Fruit fly (Drosophila melanogaster) whole organism, embryonic: ENCODE measurements around the gene obst-F.
A peak's percentile ranks its signal among the peaks of the same experiment; 100 is the strongest.

Source experiments
- ATbp ChIP-seq: fragments of 200-800 bp; sonication (Bioruptor generic); optimal IDR thresholded peaks from 2 replicates; lab custom pipeline; 2017; ENCODE audit warnings: missing biosample characterization, mild to moderate bottlenecking, missing genetic modification characterization, missing genetic modification reagents
- CG10431 ChIP-seq: fragments of 200-800 bp; sonication (Bioruptor generic); optimal IDR thresholded peaks from 3 replicates; lab custom pipeline; 2018; ENCODE audit warnings: missing biosample characterization, mild to moderate bottlenecking, missing genetic modification characterization
- CG10462 ChIP-seq: fragments of 200-800 bp; sonication (Bioruptor generic); optimal IDR thresholded peaks from 2 replicates; lab custom pipeline; 2016; ENCODE audit warnings: missing biosample characterization, missing genetic modification characterization
- CG11398 ChIP-seq: fragments of 200-800 bp; sonication (Bioruptor generic); optimal IDR thresholded peaks from 2 replicates; lab custom pipeline; 2016; ENCODE audit warnings: missing biosample characterization, missing genetic modification characterization
- CG11504 ChIP-seq: fragments of 200-800 bp; sonication (Bioruptor generic); optimal IDR thresholded peaks from 3 replicates; lab custom pipeline; 2019; ENCODE audit warnings: missing biosample characterization, mild to moderate bottlenecking, missing genetic modification characterization, moderate library complexity
- CG11696 ChIP-seq: fragments of 200-800 bp; sonication (Bioruptor generic); IDR thresholded peaks from 2 replicates; pipeline ENCODE4 v1.3.6; 2022; ENCODE audit warnings: missing biosample characterization, missing genetic modification characterization
- CG12769 ChIP-seq: fragments of 200-800 bp; sonication (Bioruptor generic); optimal IDR thresholded peaks from 2 replicates; lab custom pipeline; 2019; ENCODE audit warnings: missing biosample characterization, mild to moderate bottlenecking, missing genetic modification characterization, moderate library complexity
- CG13296 ChIP-seq: fragments of 200-800 bp; sonication (Bioruptor generic); optimal IDR thresholded peaks from 3 replicates; lab custom pipeline; 2018; ENCODE audit warnings: missing biosample characterization, mild to moderate bottlenecking, missing genetic modification characterization
- CG13775 ChIP-seq: fragments of 200-800 bp; sonication (Bioruptor generic); optimal IDR thresholded peaks from 3 replicates; lab custom pipeline; 2017; ENCODE audit warnings: missing biosample characterization, mild to moderate bottlenecking, missing genetic modification characterization
- CG14710 ChIP-seq: fragments of 200-800 bp; sonication (Bioruptor generic); optimal IDR thresholded peaks from 3 replicates; lab custom pipeline; 2019; ENCODE audit warnings: missing biosample characterization, mild to moderate bottlenecking, missing genetic modification characterization, moderate library complexity
- CG15073 ChIP-seq: fragments of 200-800 bp; sonication (Bioruptor generic); optimal IDR thresholded peaks from 2 replicates; lab custom pipeline; 2016; ENCODE audit warnings: missing biosample characterization, missing genetic modification characterization
- CG17328 ChIP-seq: fragments of 200-800 bp; sonication (Bioruptor generic); IDR thresholded peaks from 2 replicates; pipeline ENCODE4 v1.3.6; 2022; ENCODE audit warnings: missing biosample characterization, missing genetic modification characterization
- CG17385 ChIP-seq: fragments of 200-800 bp; sonication (Bioruptor generic); optimal IDR thresholded peaks from 3 replicates; lab custom pipeline; 2018; ENCODE audit warnings: missing biosample characterization, mild to moderate bottlenecking, missing genetic modification characterization
- CG2712 ChIP-seq: fragments of 200-800 bp; optimal IDR thresholded peaks from 3 replicates; lab custom pipeline; 2019; ENCODE audit warnings: missing biosample characterization, mild to moderate bottlenecking, missing genetic modification characterization, moderate library complexity
- CG6813 ChIP-seq: fragments of 200-800 bp; sonication (Bioruptor generic); optimal IDR thresholded peaks from 2 replicates; lab custom pipeline; 2017; ENCODE audit warnings: missing biosample characterization, missing genetic modification characterization, mild to moderate bottlenecking, moderate library complexity, missing genetic modification reagents
- CG7786 ChIP-seq: fragments of 200-800 bp; sonication (Bioruptor generic); optimal IDR thresholded peaks from 2 replicates; lab custom pipeline; 2016; ENCODE audit warnings: missing biosample characterization, missing genetic modification characterization
- CG8281 ChIP-seq: fragments of 200-800 bp; sonication (Bioruptor generic); optimal IDR thresholded peaks from 2 replicates; lab custom pipeline; 2018; ENCODE audit warnings: missing biosample characterization, mild to moderate bottlenecking, missing genetic modification characterization, moderate library complexity
- CG9727 ChIP-seq: fragments of 200-800 bp; sonication (Bioruptor generic); optimal IDR thresholded peaks from 3 replicates; lab custom pipeline; 2017; ENCODE audit warnings: missing biosample characterization, mild to moderate bottlenecking, missing genetic modification characterization
- CG9797 ChIP-seq: fragments of 200-800 bp; sonication (Bioruptor generic); optimal IDR thresholded peaks from 3 replicates; lab custom pipeline; 2018; ENCODE audit warnings: missing biosample characterization, mild to moderate bottlenecking, missing genetic modification characterization
- CoRest ChIP-seq: fragments of 200-800 bp; sonication (Bioruptor generic); optimal IDR thresholded peaks from 3 replicates; lab custom pipeline; 2018; ENCODE audit warnings: missing biosample characterization, mild to moderate bottlenecking, missing genetic modification characterization, moderate library complexity
- Doc2 ChIP-seq: fragments of 200-800 bp; sonication (Bioruptor generic); IDR thresholded peaks from 2 replicates; pipeline ENCODE4 v1.3.6; 2022; ENCODE audit warnings: missing biosample characterization, missing genetic modification characterization
- Dref ChIP-seq: fragments of 200-800 bp; sonication (Bioruptor generic); IDR thresholded peaks from 2 replicates; pipeline ENCODE4 v1.3.6; 2022; ENCODE audit warnings: missing biosample characterization, missing genetic modification characterization
- Fer2 ChIP-seq: fragments of 200-800 bp; sonication (Bioruptor generic); optimal IDR thresholded peaks from 2 replicates; lab custom pipeline; 2018; ENCODE audit warnings: missing biosample characterization, mild to moderate bottlenecking, missing genetic modification characterization, moderate library complexity
- Fer3 ChIP-seq: fragments of 200-800 bp; sonication (Bioruptor generic); optimal IDR thresholded peaks from 2 replicates; lab custom pipeline; 2018; ENCODE audit warnings: missing biosample characterization, mild to moderate bottlenecking, missing genetic modification characterization, moderate library complexity
- Gug ChIP-seq: fragments of 200-800 bp; sonication (Bioruptor generic); IDR thresholded peaks from 4 replicates; pipeline ENCODE4 v1.3.6; 2022; ENCODE audit warnings: missing biosample characterization, missing genetic modification characterization
- Hmr ChIP-seq: fragments of 200-800 bp; sonication (Bioruptor generic); optimal IDR thresholded peaks from 3 replicates; lab custom pipeline; 2017; ENCODE audit warnings: mild to moderate bottlenecking, missing biosample characterization, missing genetic modification reagents, missing genetic modification characterization
- Hr3 ChIP-seq: fragments of 200-800 bp; sonication (Bioruptor generic); optimal IDR thresholded peaks from 3 replicates; lab custom pipeline; 2016; ENCODE audit warnings: missing biosample characterization, missing genetic modification characterization
- Hr51 ChIP-seq, 2 experiments: fragments of 200-800 bp; sonication (Bioruptor generic); optimal IDR thresholded peaks; 2 replicates in 1 of 2; 3 replicates in 1 of 2; lab custom pipeline; 2016 to 2018; ENCODE audit warnings: missing biosample characterization in 2 of 2, missing genetic modification characterization in 2 of 2, mild to moderate bottlenecking in 1 of 2, moderate library complexity in 1 of 2
- Kr ChIP-seq: fragments of 200-800 bp; sonication (Bioruptor generic); optimal IDR thresholded peaks from 2 replicates; lab custom pipeline; 2017; ENCODE audit warnings: missing biosample characterization, mild to moderate bottlenecking, missing genetic modification characterization
- Mad ChIP-seq: fragments of 200-800 bp; sonication (Bioruptor generic); optimal IDR thresholded peaks from 2 replicates; lab custom pipeline; 2016; ENCODE audit warnings: missing biosample characterization, missing genetic modification characterization
- NC2α ChIP-seq: fragments of 200-800 bp; sonication (Bioruptor generic); optimal IDR thresholded peaks from 2 replicates; lab custom pipeline; 2016; ENCODE audit warnings: missing biosample characterization, missing genetic modification characterization
- NC2β ChIP-seq: fragments of 200-800 bp; sonication (Bioruptor generic); optimal IDR thresholded peaks from 2 replicates; lab custom pipeline; 2016; ENCODE audit warnings: missing biosample characterization, missing genetic modification characterization
- Oaz ChIP-seq: fragments of 200-800 bp; sonication (Bioruptor generic); IDR thresholded peaks from 2 replicates; pipeline ENCODE4 v1.3.6; 2022; ENCODE audit warnings: missing biosample characterization, missing genetic modification characterization
- Ptx1 ChIP-seq: fragments of 200-800 bp; sonication (Bioruptor generic); IDR thresholded peaks from 2 replicates; pipeline ENCODE4 v1.3.6; 2022; ENCODE audit warnings: missing biosample characterization, missing genetic modification characterization
- Ssrp ChIP-seq: fragments of 200-800 bp; sonication (Bioruptor generic); optimal IDR thresholded peaks from 2 replicates; lab custom pipeline; 2018; ENCODE audit warnings: missing biosample characterization, mild to moderate bottlenecking, missing genetic modification characterization, moderate library complexity
- cato ChIP-seq: fragments of 200-800 bp; sonication (Bioruptor generic); optimal IDR thresholded peaks from 2 replicates; lab custom pipeline; 2016; ENCODE audit warnings: missing biosample characterization, missing genetic modification characterization, borderline replicate concordance
- cg ChIP-seq: fragments of 200-800 bp; sonication (Bioruptor generic); optimal IDR thresholded peaks from 3 replicates; lab custom pipeline; 2019; ENCODE audit warnings: missing biosample characterization, mild to moderate bottlenecking, missing genetic modification characterization, moderate library complexity
- dm ChIP-seq: fragments of 200-800 bp; sonication (Bioruptor generic); optimal IDR thresholded peaks from 3 replicates; lab custom pipeline; 2016; ENCODE audit warnings: missing biosample characterization, missing genetic modification characterization
- fd96Cb ChIP-seq: fragments of 200-800 bp; sonication (Bioruptor generic); optimal IDR thresholded peaks from 2 replicates; lab custom pipeline; 2018; ENCODE audit warnings: missing biosample characterization, mild to moderate bottlenecking, missing genetic modification characterization, moderate library complexity
- gce ChIP-seq: fragments of 200-800 bp; sonication (Bioruptor generic); IDR thresholded peaks from 3 replicates; pipeline ENCODE4 v1.3.6; 2022; ENCODE audit warnings: missing biosample characterization, missing genetic modification characterization
- gsb ChIP-seq: fragments of 200-800 bp; sonication (Bioruptor generic); IDR thresholded peaks from 2 replicates; pipeline ENCODE4 v1.3.6; 2022; ENCODE audit warnings: missing biosample characterization, missing genetic modification characterization
- nom ChIP-seq: fragments of 200-800 bp; sonication (Bioruptor generic); optimal IDR thresholded peaks from 2 replicates; lab custom pipeline; 2017; ENCODE audit warnings: missing biosample characterization, missing genetic modification characterization, mild to moderate bottlenecking, moderate library complexity, missing genetic modification reagents
- oc ChIP-seq: fragments of 200-800 bp; sonication (Bioruptor generic); optimal IDR thresholded peaks from 2 replicates; lab custom pipeline; 2018; ENCODE audit warnings: missing biosample characterization, mild to moderate bottlenecking, missing genetic modification characterization, moderate library complexity
- pan ChIP-seq, 4 experiments: fragments of >200 bp in 3 of 4; fragments of 200-800 bp in 1 of 4; sonication (Bioruptor generic) in 1 of 4; optimal IDR thresholded peaks in 3 of 4; IDR thresholded peaks in 1 of 4; 2 replicates each; pipeline versions ENCODE4 v1.3.6 to Lab custom; 2017 to 2022; ENCODE audit warnings: missing biosample characterization in 2 of 4, missing genetic modification characterization in 2 of 4, mixed read lengths in 1 of 4
- pfk ChIP-seq: fragments of 200-800 bp; sonication (Bioruptor generic); optimal IDR thresholded peaks from 2 replicates; lab custom pipeline; 2018; ENCODE audit warnings: missing biosample characterization, mild to moderate bottlenecking, missing genetic modification characterization, moderate library complexity
- prd ChIP-seq, 3 experiments: fragments of >200 bp in 2 of 3; fragments of 200-800 bp in 1 of 3; sonication (Bioruptor generic) in 1 of 3; optimal IDR thresholded peaks in 2 of 3; IDR thresholded peaks in 1 of 3; 2 replicates in 2 of 3; 3 replicates in 1 of 3; pipeline versions ENCODE4 v1.3.6 to Lab custom; 2017 to 2022; ENCODE audit warnings: missing biosample characterization in 1 of 3, missing genetic modification characterization in 1 of 3
- tll ChIP-seq, 2 experiments: fragments of 200-800 bp in 1 of 2; fragments of >200 bp in 1 of 2; sonication (Bioruptor generic) in 1 of 2; optimal IDR thresholded peaks; 2 replicates each; lab custom pipeline; 2017 to 2019; ENCODE audit warnings: missing biosample characterization in 2 of 2, missing genetic modification characterization in 2 of 2, mild to moderate bottlenecking in 1 of 2, moderate library complexity in 1 of 2

Gene obst-F

DNA sequence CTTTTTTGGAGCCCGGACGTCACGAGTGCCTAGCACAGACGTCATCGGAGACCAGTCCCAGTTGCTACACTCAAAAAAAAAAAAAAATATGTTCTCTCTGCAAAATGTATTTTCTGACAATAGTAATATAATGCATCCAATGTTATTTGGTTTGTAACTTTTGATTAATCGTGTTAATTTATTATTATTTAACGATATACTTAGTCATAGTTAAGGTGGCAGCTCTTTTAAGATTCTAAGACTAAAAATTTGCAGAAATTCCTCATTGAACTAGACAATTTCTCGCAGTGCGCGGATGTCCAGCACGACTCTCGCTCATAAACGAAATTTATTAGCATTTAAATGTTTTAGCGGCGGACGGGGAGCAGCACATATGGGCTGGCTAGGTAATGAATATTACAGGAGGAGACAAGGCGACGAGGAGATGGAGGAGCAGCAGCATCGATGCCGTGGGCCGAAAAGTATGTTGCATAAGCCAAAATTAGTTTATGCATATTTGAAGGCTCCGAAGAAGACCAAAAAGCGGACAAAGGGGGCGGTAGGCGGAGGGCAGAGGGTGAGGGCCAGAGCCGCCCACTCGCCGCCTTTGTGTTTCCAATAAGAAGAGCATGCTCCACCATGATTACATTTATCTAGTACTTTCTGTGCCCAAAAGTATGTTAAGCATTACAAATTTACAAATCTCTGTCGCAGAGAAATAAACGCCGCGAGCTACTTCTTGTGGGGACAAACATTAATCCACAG lies 17.9 kb downstream of the obst-F start (continued):
- peak; percentile 40 for TF ChIP-seq fd96Cb
- peak; percentile 35 for TF ChIP-seq CG13296
- TF ChIP-seq gce = no peak
- no peak for TF ChIP-seq CG10431 (GFP tag; lab: Kevin White, UChicago)
- no peak for TF ChIP-seq Doc2 (GFP tag; lab: Robert Waterston, UW)
- peak; percentile 33; the same call in 2 of the 4 replicates for TF ChIP-seq Gug
- no peak for TF ChIP-seq cg (GFP tag; lab: Kevin White, UChicago)
- no peak for TF ChIP-seq prd (optimal IDR thresholded peaks at IDR 0.05; lab: Kevin White, UChicago)
- peak; percentile 58; the same call in 1 of the 3 replicates for TF ChIP-seq prd (GFP tag; IDR thresholded peaks at IDR 0.05; lab: Robert Waterston, UW)
- no peak for TF ChIP-seq gsb (GFP tag; lab: Robert Waterston, UW)
- TF ChIP-seq Hr51 (GFP tag; optimal IDR thresholded peaks at IDR 0.05; lab: Kevin White, UChicago) = peak; percentile 25 to 64
- TF ChIP-seq NC2α (GFP tag; lab: Kevin White, UChicago) = no peak
- no peak for TF ChIP-seq Kr
- peak; percentile 11 for TF ChIP-seq NC2β (GFP tag; lab: Kevin White, UChicago)
- TF ChIP-seq CG11696 (GFP tag; lab: Robert Waterston, UW) = no peak
- TF ChIP-seq Fer3 (tag; lab: Kevin White, UChicago) = peak; percentile 57
- TF ChIP-seq Fer2 (tag; lab: Kevin White, UChicago) = no peak
- TF ChIP-seq CG17328 (GFP tag; lab: Robert Waterston, UW) = 0 out of 2 replicates have a peak, but pooled peaks have one; percentile 19
- no peak for TF ChIP-seq Oaz (GFP tag; lab: Robert Waterston, UW)
- TF ChIP-seq Dref (GFP tag; lab: Robert Waterston, UW) = no peak
- TF ChIP-seq CG17385 (GFP tag; lab: Kevin White, UChicago) = peak; percentile 48
- TF ChIP-seq CG14710 (tag; lab: Kevin White, UChicago) = peak; percentile 20
- TF ChIP-seq CG13775 (GFP tag; lab: Kevin White, UChicago) = peak; percentile 52
- peak; percentile 70 for TF ChIP-seq CG11504
- TF ChIP-seq Ssrp = peak; percentile 54
- TF ChIP-seq Hmr (GFP tag; lab: Kevin White, UChicago) = peak; percentile 39
- TF ChIP-seq CG12769 (tag; lab: Kevin White, UChicago) = no peak
- TF ChIP-seq CoRest = peak; percentile 55
- TF ChIP-seq ATbp = peak; percentile 39
- TF ChIP-seq tll (GFP tag; optimal IDR thresholded peaks at IDR 0.05; lab: Kevin White, UChicago) = no peak
- no peak for TF ChIP-seq CG11398 (GFP tag; lab: Kevin White, UChicago)
- no peak for TF ChIP-seq pfk
- no peak for TF ChIP-seq pan (optimal IDR thresholded peaks at IDR 0.05; lab: Kevin White, UChicago)
- TF ChIP-seq pan (GFP tag; optimal IDR thresholded peaks at IDR 0.05 in 1 of 2, IDR thresholded peaks at IDR 0.05 in 1 of 2) = peak in 1 of 2 experiments; percentile 55
- TF ChIP-seq Mad = no peak
- peak; percentile 72 for TF ChIP-seq CG2712
- no peak for TF ChIP-seq CG15073 (GFP tag; lab: Kevin White, UChicago)
- TF ChIP-seq dm (GFP tag; lab: Kevin White, UChicago) = no peak
- peak; percentile 52 for TF ChIP-seq Hr3
- peak; percentile 18 for TF ChIP-seq cato (GFP tag; lab: Kevin White, UChicago)
- peak; percentile 7 for TF ChIP-seq CG8281 (tag; lab: Kevin White, UChicago)
- no peak for TF ChIP-seq CG9797 (GFP tag; lab: Kevin White, UChicago)
- TF ChIP-seq CG9727 = peak; percentile 63
- peak; percentile 32 for TF ChIP-seq CG6813 (GFP tag; lab: Kevin White, UChicago)
- peak; percentile 30 for TF ChIP-seq CG7786 (GFP tag; lab: Kevin White, UChicago)
- no peak for TF ChIP-seq nom (GFP tag; lab: Kevin White, UChicago)
- peak; percentile 46; the same call in 1 of the 2 replicates for TF ChIP-seq Ptx1 (GFP tag; lab: Robert Waterston, UW)
- TF ChIP-seq oc (tag; lab: Kevin White, UChicago) = no peak
- TF ChIP-seq CG10462 (GFP tag; lab: Kevin White, UChicago) = no peak
